Fruit fly (Drosophila melanogaster) whole organism, larva: ENCODE measurements around the gene CG6073.

Experiments
- noc ChIP-seq: fragments of 200-800 bp; sonication (Bioruptor generic); optimal IDR thresholded peaks from 3 replicates; lab custom pipeline; 2019; ENCODE audit warnings: missing biosample characterization, mild to moderate bottlenecking, missing genetic modification characterization, moderate library complexity

Gene CG6073

DNA sequence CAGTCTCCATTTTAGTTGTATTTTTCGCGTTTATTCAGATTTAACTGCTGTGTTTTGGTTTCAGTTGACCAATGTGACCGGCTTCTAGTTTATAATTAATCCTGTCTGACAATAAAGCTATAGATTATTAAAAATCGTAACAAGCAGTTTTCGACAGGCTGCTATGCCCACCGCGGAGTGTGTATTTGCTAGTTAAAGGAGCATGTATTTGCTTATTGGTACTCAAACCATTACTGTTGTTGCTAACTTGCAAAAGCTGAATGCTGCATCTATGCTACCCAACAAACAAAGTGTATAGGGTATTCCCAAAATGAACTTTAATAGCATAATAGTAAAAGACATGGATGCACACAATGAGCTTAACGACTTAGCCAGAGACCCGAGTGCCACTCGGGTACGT lies at the start of gene CG6073:
TSS of gene CG6073 (minus strand) at position 100 of the 400 bp plus-strand sequence.
- TF ChIP-seq noc (tag; lab: Kevin White, UChicago): no peak

dm6 chr3R:26237496-26237895 lies 48.9 kb upstream of the CG6073 start:
- TF ChIP-seq noc (tag; lab: Kevin White, UChicago): no peak

DNA sequence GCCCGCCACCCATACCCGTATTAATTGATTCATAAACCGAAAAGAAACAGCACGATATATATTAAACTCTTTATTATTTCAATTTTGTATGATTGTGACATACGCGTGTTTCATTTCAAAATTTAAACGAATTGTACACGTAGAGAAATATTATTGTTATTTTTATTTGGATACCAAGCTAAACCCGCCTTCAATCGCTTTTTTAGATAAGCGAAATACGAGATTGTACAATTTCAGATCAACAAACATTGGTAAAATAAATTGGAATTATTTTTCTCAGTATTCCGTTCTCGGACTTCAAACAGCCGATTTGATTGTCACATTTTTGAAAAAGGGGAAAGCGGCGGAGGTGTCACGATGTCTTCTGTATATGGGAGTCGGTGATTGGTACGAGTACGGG lies 46.4 kb upstream of the CG6073 start:
- TF ChIP-seq noc (tag; lab: Kevin White, UChicago): peak; percentile 26

DNA sequence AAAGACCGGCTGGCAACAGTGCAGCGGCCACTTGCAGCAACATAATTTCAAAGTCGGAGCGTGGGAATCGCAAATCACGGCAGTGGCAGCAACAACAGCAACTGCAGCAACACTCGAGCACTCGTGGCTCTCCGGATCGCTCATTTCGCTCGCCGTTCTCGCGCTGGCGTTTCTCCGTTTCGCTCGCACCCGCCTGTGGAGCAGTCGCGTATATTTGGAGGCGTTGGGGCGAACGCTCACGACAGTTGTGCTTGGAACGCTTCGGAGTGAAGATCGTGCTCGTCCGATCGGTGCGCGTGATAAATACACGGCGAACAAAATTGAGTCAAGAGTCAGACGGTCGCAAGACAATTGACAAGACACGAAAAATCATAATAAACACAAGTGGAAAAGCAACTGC lies 41.4 kb upstream of the CG6073 start, which contains the start of gene CG12290:
TSS of gene CG12290 (plus strand) at position 233 of the 400 bp plus-strand sequence.
- TF ChIP-seq noc (tag; lab: Kevin White, UChicago): peak; percentile 4

dm6 chr3R:26228026-26228635 lies 39.5 kb upstream of the CG6073 start:
- peak; percentile 72 for TF ChIP-seq noc (tag; lab: Kevin White, UChicago)

dm6 chr3R:26226506-26227277 lies 38.1 kb upstream of the CG6073 start:
- TF ChIP-seq noc (tag; lab: Kevin White, UChicago): no peak

DNA sequence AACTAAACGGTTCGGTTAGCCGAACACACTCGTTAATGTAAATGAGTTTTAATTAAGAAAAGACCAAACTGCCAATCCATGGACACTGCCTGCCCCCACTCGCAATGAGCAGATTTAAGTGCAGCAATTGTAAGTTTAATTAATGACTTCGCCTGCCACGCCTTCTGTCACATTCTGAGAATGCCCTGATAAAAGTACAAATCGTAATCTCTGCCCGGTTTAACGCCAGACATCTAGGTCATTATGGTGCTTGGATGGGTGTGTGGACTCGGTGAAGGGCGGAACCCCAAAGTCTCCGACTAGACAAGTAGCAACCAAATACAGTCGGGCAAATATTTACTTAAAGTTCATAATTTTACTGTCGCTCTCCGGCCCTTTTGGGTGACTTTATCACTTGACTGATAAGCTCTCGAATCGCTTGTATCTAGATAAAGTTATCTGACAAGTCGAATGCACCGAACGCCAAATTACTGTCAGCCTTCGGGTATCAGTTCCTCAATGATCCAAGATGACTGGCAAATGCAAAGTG lies 33.6 kb upstream of the CG6073 start:
- TF ChIP-seq noc (tag; lab: Kevin White, UChicago): no peak

DNA sequence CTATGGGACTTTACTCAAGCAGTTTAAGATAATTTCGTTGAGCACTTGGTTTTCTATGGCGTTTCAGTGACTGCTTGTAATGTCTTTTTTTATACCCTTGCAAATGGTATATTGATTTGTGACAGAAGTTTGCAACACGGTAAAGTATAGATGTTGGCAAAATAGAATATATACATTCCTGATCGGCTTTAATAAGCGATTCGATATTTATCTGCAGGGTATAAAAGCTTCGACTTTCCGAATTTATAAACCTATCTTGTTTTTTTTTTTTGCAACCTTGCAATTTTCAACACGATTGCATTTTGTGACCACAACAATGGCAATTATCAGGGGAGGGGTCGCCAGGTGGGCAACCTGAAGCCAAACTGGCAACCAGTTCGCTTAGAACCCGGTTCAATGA lies 25.7 kb upstream of the CG6073 start:
- no peak for TF ChIP-seq noc (tag; lab: Kevin White, UChicago)

- TF ChIP-seq noc (tag; lab: Kevin White, UChicago): no peak
These were observed 24.3 kb upstream of the CG6073 start for dm6 chr3R:26212935-26213334.

- no peak for TF ChIP-seq noc (tag; lab: Kevin White, UChicago)
These were observed 6.4 kb upstream of the CG6073 start for dm6 chr3R:26194933-26195452.

dm6 chr3R:26192270-26192669 lies 3.7 kb upstream of the CG6073 start:
- no peak for TF ChIP-seq noc (tag; lab: Kevin White, UChicago)

- TF ChIP-seq noc (tag; lab: Kevin White, UChicago): no peak
These were observed 2.5 kb upstream of the CG6073 start, which contains the start of gene CG34129 for dm6 chr3R:26191105-26191504. TSS of gene CG34129 (minus strand) at chr3R:26191205.

dm6 chr3R:26189877-26190276 lies 1.3 kb upstream of the CG6073 start, which contains the start of gene CG34130:
TSS of gene CG34130 (minus strand) at chr3R:26189977.
- TF ChIP-seq noc (tag; lab: Kevin White, UChicago): no peak

DNA sequence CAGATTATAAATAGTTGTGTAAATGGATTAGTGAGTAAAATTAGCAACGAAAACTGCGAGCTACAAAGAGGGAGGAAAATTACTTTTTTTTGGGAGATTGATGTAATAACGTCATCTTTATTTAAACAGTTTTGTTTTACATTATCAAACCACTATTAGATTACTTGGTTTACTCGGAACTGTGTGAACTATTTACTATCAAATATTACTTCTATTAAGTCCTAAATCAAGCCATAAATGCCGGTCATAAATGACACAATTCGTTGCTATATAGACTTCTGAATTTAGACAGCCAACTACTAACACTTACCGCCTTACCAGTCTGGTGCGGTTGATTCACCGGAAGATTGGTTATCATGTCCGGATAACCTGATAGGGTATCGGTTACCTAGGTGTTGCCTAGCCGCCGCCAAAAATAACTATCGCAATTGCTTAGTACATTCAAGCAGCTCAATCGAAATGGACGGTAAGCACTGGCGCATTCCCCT lies 3.4 kb downstream of the CG6073 start, which contains the start of gene CG31086:
TSS of gene CG31086 (plus strand) at position 51 of the 488 bp plus-strand sequence.
- TF ChIP-seq noc (tag; lab: Kevin White, UChicago): peak; percentile 85

DNA sequence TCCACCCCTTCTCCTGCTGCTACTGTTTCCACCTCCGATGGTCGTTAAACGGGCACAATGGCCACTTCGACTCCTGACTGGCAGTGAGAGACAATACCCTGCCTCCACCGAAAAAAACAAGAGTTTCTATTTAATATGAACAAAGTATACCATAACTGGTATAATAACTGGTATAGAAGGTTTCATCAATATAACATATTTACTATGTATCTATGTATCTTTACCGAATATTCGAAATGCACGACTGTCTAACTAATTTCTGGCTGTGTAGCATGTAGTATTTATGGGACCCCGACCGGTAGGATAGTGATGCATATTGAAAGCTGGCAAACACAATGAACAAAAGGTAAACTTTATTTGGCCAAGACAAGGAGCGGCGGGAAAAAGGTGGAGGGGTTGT lies 6.6 kb downstream of the CG6073 start:
- no peak for TF ChIP-seq noc (tag; lab: Kevin White, UChicago)

- TF ChIP-seq noc (tag; lab: Kevin White, UChicago): no peak
These were observed 16.6 kb downstream of the CG6073 start for dm6 chr3R:26172040-26172439.
